Worm (Caenorhabditis elegans): ENCODE data around the gene moc-6.

Gene moc-6

ce11 chrIII:5173139-5173538 is 22.7 kb upstream of the moc-6 start, which contains the start of gene emb-1:
TSS of gene emb-1 (plus strand) at chrIII:5173439.
- TF ChIP-seq tbx-8 (GFP tag; optimal IDR thresholded peaks at IDR 0.05) (no peak), ces-1 (GFP tag; optimal IDR thresholded peaks at IDR 0.05) (no peak), lin-13 (tag; optimal IDR thresholded peaks at IDR 0.05) (no peak), pha-4 (tag; optimal IDR thresholded peaks at IDR 0.05) (no peak), bed-3 (GFP tag; optimal IDR thresholded peaks at IDR 0.05) (no peak), ham-2 (GFP tag; optimal IDR thresholded peaks at IDR 0.05) (no peak), ceh-39 (tag; optimal IDR thresholded peaks at IDR 0.05) (no peak), nhr-76 (tag; optimal IDR thresholded peaks at IDR 0.05) (no peak), M03D4.4 (tag; optimal IDR thresholded peaks at IDR 0.05) (no peak), mep-1 (tag; optimal IDR thresholded peaks at IDR 0.05) (no peak), lsy-2 (tag; optimal IDR thresholded peaks at IDR 0.05) (no peak), nhr-2 (tag; optimal IDR thresholded peaks at IDR 0.05) (no peak), lin-32 (GFP tag; optimal IDR thresholded peaks at IDR 0.05) (no peak), unc-39 (tag; optimal IDR thresholded peaks at IDR 0.05) (no peak), drap-1 (GFP tag; optimal IDR thresholded peaks at IDR 0.05) (no peak), nhr-28 (tag; optimal IDR thresholded peaks at IDR 0.05) (no peak), flh-1 (GFP tag; optimal IDR thresholded peaks at IDR 0.05) (no peak), ceh-43 (GFP tag; optimal IDR thresholded peaks at IDR 0.05) (no peak), blmp-1 (tag; optimal IDR thresholded peaks at IDR 0.05) (no peak)

ce11 chrIII:5173622-5174021 is 22.2 kb upstream of the moc-6 start, which contains the start of gene cid-1:
TSS of gene cid-1 (plus strand) at chrIII:5173922.
- TF ChIP-seq nhr-28 (tag; optimal IDR thresholded peaks at IDR 0.05) (no peak), nhr-237 (tag; optimal IDR thresholded peaks at IDR 0.05) (no peak), mab-5 (tag; optimal IDR thresholded peaks at IDR 0.05) (no peak), pha-4 (tag; optimal IDR thresholded peaks at IDR 0.05) (no peak), elt-3 (tag; optimal IDR thresholded peaks at IDR 0.05) (no peak), mls-2 (tag; optimal IDR thresholded peaks at IDR 0.05) (no peak), sptf-1 (tag; optimal IDR thresholded peaks at IDR 0.05) (no peak), flh-1 (GFP tag; optimal IDR thresholded peaks at IDR 0.05) (no peak), ztf-11 (tag; optimal IDR thresholded peaks at IDR 0.05) (no peak), blmp-1 (tag; optimal IDR thresholded peaks at IDR 0.05) (no peak), nhr-76 (tag; optimal IDR thresholded peaks at IDR 0.05) (no peak), nhr-2 (tag; optimal IDR thresholded peaks at IDR 0.05) (no peak), ham-2 (GFP tag; optimal IDR thresholded peaks at IDR 0.05) (no peak)

DNA sequence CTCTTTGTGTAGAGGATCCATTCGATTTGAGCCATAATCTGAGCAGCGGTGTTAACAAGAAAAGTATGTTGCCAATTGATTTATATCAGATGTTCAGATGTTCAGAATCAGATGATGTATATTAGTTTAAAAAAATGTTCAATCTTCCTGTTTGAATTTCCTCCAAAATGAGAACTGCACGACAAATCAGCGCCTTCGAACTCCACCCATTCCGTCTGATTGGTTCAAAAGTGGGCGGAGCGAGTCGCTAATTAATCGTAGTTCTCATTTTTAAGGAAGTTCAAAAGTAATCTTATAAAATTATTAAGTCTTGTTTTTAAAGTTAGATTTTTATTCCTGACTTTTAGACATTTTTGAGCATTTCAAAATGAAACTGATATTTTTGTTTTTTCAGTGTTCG is 16.6 kb upstream of the moc-6 start:
- no peak for TF ChIP-seq lsy-2 (tag; optimal IDR thresholded peaks at IDR 0.05)
- TF ChIP-seq nhr-2 (tag; optimal IDR thresholded peaks at IDR 0.05), result no peak
- TF ChIP-seq lin-13 (tag; optimal IDR thresholded peaks at IDR 0.05), result no peak
- no peak for TF ChIP-seq mls-2 (tag; optimal IDR thresholded peaks at IDR 0.05)
- no peak for TF ChIP-seq nhr-28 (tag; optimal IDR thresholded peaks at IDR 0.05)
- no peak for TF ChIP-seq M03D4.4 (tag; optimal IDR thresholded peaks at IDR 0.05)
- no peak for TF ChIP-seq unc-39 (tag; optimal IDR thresholded peaks at IDR 0.05)
- TF ChIP-seq flh-1 (GFP tag; optimal IDR thresholded peaks at IDR 0.05), result no peak
- TF ChIP-seq ces-1 (GFP tag; optimal IDR thresholded peaks at IDR 0.05), result no peak
- no peak for TF ChIP-seq cnd-1 (tag; optimal IDR thresholded peaks at IDR 0.05)
- no peak for TF ChIP-seq mab-5 (tag; optimal IDR thresholded peaks at IDR 0.05)
- TF ChIP-seq blmp-1 (tag; optimal IDR thresholded peaks at IDR 0.05), result no peak
- TF ChIP-seq hlh-1 (tag; optimal IDR thresholded peaks at IDR 0.05), result no peak
- TF ChIP-seq elt-3 (tag; optimal IDR thresholded peaks at IDR 0.05), result no peak
- no peak for TF ChIP-seq nhr-12 (tag; optimal IDR thresholded peaks at IDR 0.05)
- TF ChIP-seq snpc-4 (tag; optimal IDR thresholded peaks at IDR 0.05), result no peak
- TF ChIP-seq ceh-83 (GFP tag; optimal IDR thresholded peaks at IDR 0.05), result no peak
- no peak for TF ChIP-seq sptf-1 (tag; optimal IDR thresholded peaks at IDR 0.05)
- TF ChIP-seq nhr-237 (tag; optimal IDR thresholded peaks at IDR 0.05), result no peak
- no peak for TF ChIP-seq ztf-11 (tag; optimal IDR thresholded peaks at IDR 0.05)

DNA sequence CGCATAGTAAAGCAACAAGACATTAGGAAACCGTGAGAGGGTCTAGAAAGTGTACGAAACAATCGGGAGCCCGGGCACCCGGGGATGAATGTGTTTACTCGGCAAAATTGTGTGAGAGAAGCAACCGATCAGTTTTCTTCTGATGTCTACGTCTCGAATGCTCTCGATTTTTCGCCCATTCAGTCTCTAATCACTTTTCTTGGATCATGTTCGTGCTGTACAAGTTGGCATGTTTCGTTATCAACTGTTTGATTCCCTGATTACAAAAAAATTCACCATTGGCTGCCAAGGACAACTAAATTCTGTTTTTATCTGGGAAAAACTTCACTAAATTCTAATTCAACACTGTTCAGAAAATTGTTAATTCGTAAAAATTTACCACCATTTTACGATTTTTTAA is 15.2 kb upstream of the moc-6 start:
- TF ChIP-seq lin-32 (GFP tag; optimal IDR thresholded peaks at IDR 0.05) (no peak), tbx-8 (GFP tag; optimal IDR thresholded peaks at IDR 0.05) (no peak), elt-3 (tag; optimal IDR thresholded peaks at IDR 0.05) (no peak), sem-2 (GFP tag; optimal IDR thresholded peaks at IDR 0.05) (no peak), unc-39 (tag; optimal IDR thresholded peaks at IDR 0.05) (no peak), ztf-11 (tag; optimal IDR thresholded peaks at IDR 0.05) (no peak), unc-120 (tag; optimal IDR thresholded peaks at IDR 0.05; ENCODE audit: poor library complexity, severe bottlenecking) (peak; percentile 31), nhr-28 (tag; optimal IDR thresholded peaks at IDR 0.05) (no peak)

DNA sequence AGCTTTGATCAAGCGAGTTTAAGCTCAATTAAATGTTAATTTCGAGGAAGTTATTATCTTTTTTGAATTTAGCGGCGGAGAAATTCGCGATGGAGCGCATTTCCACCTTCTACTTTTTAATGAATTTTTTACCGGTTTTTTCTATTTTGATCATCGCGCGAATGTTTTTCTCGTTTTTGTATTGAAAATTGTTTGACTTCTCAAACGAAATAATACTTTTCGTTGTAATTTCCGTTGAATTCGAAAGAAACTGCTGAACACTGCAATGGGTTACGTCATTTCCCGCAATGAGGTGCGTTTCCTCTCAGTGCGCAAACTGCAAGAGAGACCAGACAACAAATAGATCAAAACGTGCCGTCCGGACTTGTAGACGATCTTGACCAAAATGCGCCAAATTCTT is 14.6 kb upstream of the moc-6 start:
- TF ChIP-seq zip-8 (tag; optimal IDR thresholded peaks at IDR 0.05), result peak; percentile 42
- no peak for TF ChIP-seq cnd-1 (tag; optimal IDR thresholded peaks at IDR 0.05)

Data from whole organism, mixed stage, embryonic.